Fruit fly (Drosophila melanogaster) whole organism, pupa: ENCODE data around the gene CREG.

Source experiments
- CG10348 ChIP-seq: fragments of 200-800 bp; sonication (Bioruptor generic); IDR thresholded peaks from 2 replicates; pipeline ENCODE4 v1.3.6; 2022; ENCODE audit warnings: missing biosample characterization, missing genetic modification characterization
- CG12605 ChIP-seq: fragments of 200-800 bp; sonication (Bioruptor generic); IDR thresholded peaks from 2 replicates; pipeline ENCODE4 v1.3.6; 2022; ENCODE audit warnings: missing biosample characterization, missing genetic modification characterization
- CG13204 ChIP-seq: fragments of 200-800 bp; sonication (Bioruptor generic); optimal IDR thresholded peaks from 2 replicates; lab custom pipeline; 2018; ENCODE audit warnings: missing biosample characterization, mild to moderate bottlenecking, missing genetic modification characterization, moderate library complexity
- CG14655 ChIP-seq: fragments of 200-800 bp; sonication (Bioruptor generic); optimal IDR thresholded peaks from 3 replicates; lab custom pipeline; 2017; ENCODE audit warnings: mild to moderate bottlenecking, missing biosample characterization, missing genetic modification reagents, missing genetic modification characterization
- CG15710 ChIP-seq: fragments of 200-800 bp; sonication (Bioruptor generic); optimal IDR thresholded peaks from 2 replicates; lab custom pipeline; 2018; ENCODE audit warnings: missing biosample characterization, mild to moderate bottlenecking, missing genetic modification characterization, moderate library complexity
- CG17806 ChIP-seq: fragments of 200-800 bp; sonication (Bioruptor generic); optimal IDR thresholded peaks from 2 replicates; lab custom pipeline; 2018; ENCODE audit warnings: missing biosample characterization, mild to moderate bottlenecking, missing genetic modification characterization, moderate library complexity
- CG32121 ChIP-seq: fragments of 200-800 bp; sonication (Bioruptor generic); IDR thresholded peaks from 2 replicates; pipeline ENCODE4 v1.3.6; 2022; ENCODE audit warnings: missing biosample characterization, missing genetic modification characterization
- CG34367 ChIP-seq: fragments of 200-800 bp; sonication (Bioruptor generic); optimal IDR thresholded peaks from 2 replicates; lab custom pipeline; 2018; ENCODE audit warnings: missing biosample characterization, mild to moderate bottlenecking, missing genetic modification characterization
- CG4496 ChIP-seq: fragments of 200-800 bp; sonication (Bioruptor generic); IDR thresholded peaks from 3 replicates; pipeline ENCODE4 v1.3.6; 2022; ENCODE audit warnings: missing biosample characterization, missing genetic modification characterization
- CG8159 ChIP-seq: fragments of 200-800 bp; sonication (Bioruptor generic); optimal IDR thresholded peaks from 3 replicates; lab custom pipeline; 2018; ENCODE audit warnings: missing biosample characterization, mild to moderate bottlenecking, missing genetic modification characterization, moderate library complexity
- CG8301 ChIP-seq: fragments of 200-800 bp; sonication (Bioruptor generic); optimal IDR thresholded peaks from 2 replicates; lab custom pipeline; 2018; ENCODE audit warnings: missing biosample characterization, mild to moderate bottlenecking, missing genetic modification characterization
- CG9948 ChIP-seq: fragments of 200-800 bp; sonication (Bioruptor generic); optimal IDR thresholded peaks from 2 replicates; lab custom pipeline; 2018; ENCODE audit warnings: missing biosample characterization, mild to moderate bottlenecking, missing genetic modification characterization, moderate library complexity
- D1 ChIP-seq: fragments of 200-800 bp; sonication (Bioruptor generic); optimal IDR thresholded peaks from 2 replicates; lab custom pipeline; 2018; ENCODE audit warnings: missing biosample characterization, mild to moderate bottlenecking, missing genetic modification characterization, moderate library complexity
- EcR ChIP-seq: fragments of 200-800 bp; sonication (Bioruptor generic); optimal IDR thresholded peaks from 3 replicates; lab custom pipeline; 2019; ENCODE audit warnings: missing biosample characterization, missing genetic modification characterization, mild to moderate bottlenecking, moderate library complexity, missing genetic modification reagents
- Ets98B ChIP-seq: fragments of 200-800 bp; sonication (Bioruptor generic); IDR thresholded peaks from 2 replicates; pipeline ENCODE4 v1.3.6; 2022; ENCODE audit warnings: missing biosample characterization, missing genetic modification characterization
- Pif1A ChIP-seq: fragments of 200-800 bp; sonication (Bioruptor generic); optimal IDR thresholded peaks from 3 replicates; lab custom pipeline; 2016; ENCODE audit warnings: missing biosample characterization, missing genetic modification characterization
- Pif1B ChIP-seq: fragments of 200-800 bp; sonication (Bioruptor generic); optimal IDR thresholded peaks from 3 replicates; lab custom pipeline; 2016; ENCODE audit warnings: missing biosample characterization, missing genetic modification characterization
- Snoo ChIP-seq: fragments of 200-800 bp; sonication (Bioruptor generic); optimal IDR thresholded peaks from 3 replicates; lab custom pipeline; 2017; ENCODE audit warnings: missing biosample characterization, mild to moderate bottlenecking, missing genetic modification characterization, inconsistent platforms
- fd96Ca ChIP-seq: fragments of 200-800 bp; sonication (Bioruptor generic); IDR thresholded peaks from 3 replicates; pipeline ENCODE4 v1.3.6; 2022; ENCODE audit warnings: missing biosample characterization, missing genetic modification characterization
- gl ChIP-seq: fragments of 200-800 bp; sonication (Bioruptor generic); optimal IDR thresholded peaks from 2 replicates; lab custom pipeline; 2018; ENCODE audit warnings: missing biosample characterization, mild to moderate bottlenecking, missing genetic modification characterization
- rn ChIP-seq: fragments of 200-800 bp; sonication (Bioruptor generic); IDR thresholded peaks from 2 replicates; pipeline ENCODE4 v1.3.6; 2022; ENCODE audit warnings: missing biosample characterization, missing genetic modification characterization

Gene CREG

DNA sequence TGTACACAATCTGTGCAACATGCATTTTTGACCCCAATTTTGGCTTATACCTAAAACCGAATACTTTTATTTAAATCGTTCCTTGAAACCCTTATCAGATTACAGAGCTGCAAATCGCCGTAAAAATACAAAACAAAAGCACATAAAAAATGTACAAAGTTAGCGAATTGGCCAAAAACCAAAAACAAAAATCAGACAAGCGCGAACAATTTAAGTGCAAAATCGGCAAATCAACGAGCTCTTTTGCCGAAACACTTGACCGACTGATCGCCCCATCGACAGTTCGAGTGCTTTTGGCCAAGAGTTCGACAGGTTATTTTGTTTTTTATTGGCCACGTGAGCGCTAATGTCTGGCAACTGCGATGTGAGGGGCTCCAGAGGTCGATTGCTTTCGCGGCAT, 12.5 kb downstream of the CREG start:
- TF ChIP-seq CG34367 (tag; lab: Kevin White, UChicago): no peak
- TF ChIP-seq CG12605: no peak
- TF ChIP-seq CG9948 (tag; lab: Kevin White, UChicago): no peak
- no peak for TF ChIP-seq rn
- TF ChIP-seq Ets98B (GFP tag; lab: Robert Waterston, UW): no peak
- TF ChIP-seq CG32121 (GFP tag; lab: Robert Waterston, UW): no peak
- no peak for TF ChIP-seq EcR (GFP tag; lab: Kevin White, UChicago)
- no peak for TF ChIP-seq CG4496 (GFP tag; lab: Robert Waterston, UW)
- no peak for TF ChIP-seq fd96Ca
- no peak for TF ChIP-seq CG14655 (GFP tag; lab: Kevin White, UChicago)
- TF ChIP-seq gl (tag; lab: Kevin White, UChicago): no peak
- TF ChIP-seq D1 (tag; lab: Kevin White, UChicago): no peak
- TF ChIP-seq Pif1B (GFP tag; lab: Kevin White, UChicago): no peak
- TF ChIP-seq CG8159 (tag; lab: Kevin White, UChicago): no peak
- TF ChIP-seq Snoo: no peak
- TF ChIP-seq CG8301 (tag; lab: Kevin White, UChicago): no peak
- no peak for TF ChIP-seq CG15710
- TF ChIP-seq CG13204 (GFP tag; lab: Kevin White, UChicago): no peak
- TF ChIP-seq, all 21 proteins: peak for 0

DNA sequence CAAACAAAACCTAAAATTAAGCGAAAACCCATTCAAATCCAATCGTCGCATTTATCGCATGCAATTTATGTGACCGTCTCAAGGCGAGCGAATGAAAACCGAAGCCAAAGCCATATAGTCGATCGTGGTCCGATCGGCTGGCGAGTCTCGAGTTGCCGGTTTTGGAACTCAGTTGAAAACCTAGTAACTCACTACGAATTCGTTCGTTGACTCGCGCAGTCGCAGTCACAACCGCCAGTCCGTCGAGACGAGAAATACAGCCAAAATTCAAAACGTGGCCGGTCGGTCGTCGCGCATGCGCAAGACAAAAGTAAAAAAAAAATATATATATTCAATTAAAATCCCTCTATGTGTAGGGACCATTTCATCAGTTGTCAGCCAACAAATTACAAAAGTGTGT, 14.7 kb downstream of the CREG start, which contains the start of gene lute:
lute (plus strand) TSS at position 203 of the 400 bp plus-strand sequence.
- peak; percentile 81 for TF ChIP-seq EcR (GFP tag; lab: Kevin White, UChicago)
- TF ChIP-seq Pif1A (GFP tag; lab: Kevin White, UChicago): no peak

dm6 chr3R:17379051-17379450, 15.4 kb downstream of the CREG start:
- TF ChIP-seq CG13204 (GFP tag; lab: Kevin White, UChicago) (no peak), CG32121 (GFP tag; lab: Robert Waterston, UW) (no peak), CG17806 (tag; lab: Kevin White, UChicago) (peak; percentile 12), Snoo (no peak), D1 (tag; lab: Kevin White, UChicago) (no peak), CG8301 (tag; lab: Kevin White, UChicago) (no peak), CG8159 (tag; lab: Kevin White, UChicago) (peak; percentile 37), EcR (GFP tag; lab: Kevin White, UChicago) (no peak)

DNA sequence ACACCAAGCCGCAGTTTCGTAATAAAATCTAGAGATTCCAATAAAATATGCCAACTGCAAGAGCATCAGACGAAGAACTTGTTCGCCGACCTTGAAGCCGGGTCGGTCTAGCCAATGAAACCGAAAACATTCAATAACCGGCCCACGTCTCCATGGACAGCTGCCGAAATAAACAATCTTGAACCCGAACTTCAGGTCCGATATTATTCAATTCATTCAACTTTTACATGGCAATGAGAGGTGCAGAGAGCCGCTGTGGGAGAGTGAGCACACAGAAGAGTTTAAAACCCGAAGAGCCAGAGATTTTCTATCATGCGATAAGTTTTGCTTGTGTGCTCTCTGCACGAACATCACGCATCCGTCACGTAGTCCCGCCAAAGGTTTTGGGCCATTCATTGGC, 16.9 kb downstream of the CREG start:
- peak; percentile 90 for TF ChIP-seq EcR (GFP tag; lab: Kevin White, UChicago)
- no peak for TF ChIP-seq Pif1B (GFP tag; lab: Kevin White, UChicago)
- peak; percentile 50; the same call in 1 of the 3 replicates for TF ChIP-seq CG4496 (GFP tag; lab: Robert Waterston, UW)

dm6 chr3R:17371094-17371493, 23.3 kb downstream of the CREG start:
- peak; percentile 35; the same call in 1 of the 3 replicates for TF ChIP-seq CG4496 (GFP tag; lab: Robert Waterston, UW)
- peak; percentile 35; the same call in 1 of the 3 replicates for TF ChIP-seq fd96Ca
- peak; percentile 22 for TF ChIP-seq CG8301 (tag; lab: Kevin White, UChicago)
- no peak for TF ChIP-seq Ets98B (GFP tag; lab: Robert Waterston, UW)
- TF ChIP-seq CG17806 (tag; lab: Kevin White, UChicago): no peak
- TF ChIP-seq Snoo: no peak
- TF ChIP-seq CG13204 (GFP tag; lab: Kevin White, UChicago): no peak
- TF ChIP-seq D1 (tag; lab: Kevin White, UChicago): no peak
- peak; percentile 22 for TF ChIP-seq CG14655 (GFP tag; lab: Kevin White, UChicago)
- no peak for TF ChIP-seq CG12605
- peak; percentile 11 for TF ChIP-seq Pif1A (GFP tag; lab: Kevin White, UChicago)
- TF ChIP-seq CG8159 (tag; lab: Kevin White, UChicago): peak; percentile 34
- no peak for TF ChIP-seq CG9948 (tag; lab: Kevin White, UChicago)
- peak; percentile 34; the same call in 1 of the 2 replicates for TF ChIP-seq CG32121 (GFP tag; lab: Robert Waterston, UW)
- TF ChIP-seq CG10348 (GFP tag; lab: Robert Waterston, UW): no peak
- no peak for TF ChIP-seq rn
- TF ChIP-seq Pif1B (GFP tag; lab: Kevin White, UChicago): no peak
- TF ChIP-seq CG15710: peak; percentile 8
- no peak for TF ChIP-seq CG34367 (tag; lab: Kevin White, UChicago)

- TF ChIP-seq Pif1B (GFP tag; lab: Kevin White, UChicago): no peak
- no peak for TF ChIP-seq Snoo
- TF ChIP-seq CG8301 (tag; lab: Kevin White, UChicago): no peak
- no peak for TF ChIP-seq CG14655 (GFP tag; lab: Kevin White, UChicago)
- TF ChIP-seq CG34367 (tag; lab: Kevin White, UChicago): no peak
- TF ChIP-seq Ets98B (GFP tag; lab: Robert Waterston, UW): no peak
- no peak for TF ChIP-seq CG8159 (tag; lab: Kevin White, UChicago)
- TF ChIP-seq gl (tag; lab: Kevin White, UChicago): no peak
- TF ChIP-seq CG17806 (tag; lab: Kevin White, UChicago): no peak
- TF ChIP-seq fd96Ca: no peak
- no peak for TF ChIP-seq CG32121 (GFP tag; lab: Robert Waterston, UW)
- TF ChIP-seq CG12605: no peak
- TF ChIP-seq D1 (tag; lab: Kevin White, UChicago): no peak
- no peak for TF ChIP-seq CG4496 (GFP tag; lab: Robert Waterston, UW)
- no peak for TF ChIP-seq CG13204 (GFP tag; lab: Kevin White, UChicago)
- TF ChIP-seq CG15710: no peak
- no peak for TF ChIP-seq Pif1A (GFP tag; lab: Kevin White, UChicago)
These were observed 28.4 kb downstream of the CREG start, which contains the start of gene beat-IIa for dm6 chr3R:17366023-17366422. Gene beat-IIa, minus strand, starts transcription at chr3R:17366119.
